Fruit fly (Drosophila melanogaster): ENCODE data around the gene Rac2.
A peak's percentile ranks its signal among the peaks of the same experiment; 100 is the strongest.

Rac2 gene

dm6 chr3L:7433325-7433827, 1.6 kb downstream of the Rac2 start (continued):
- TF ChIP-seq CG7357 (GFP tag; IDR thresholded peaks at IDR 0.05): no peak
- no peak for TF ChIP-seq CG16779 (GFP tag; IDR thresholded peaks at IDR 0.05)
- no peak for TF ChIP-seq CG9876 (GFP tag; optimal IDR thresholded peaks at IDR 0.05)
- no peak for TF ChIP-seq caup (GFP tag; optimal IDR thresholded peaks at IDR 0.05; ENCODE audit: severe bottlenecking)
- no peak for TF ChIP-seq peb (GFP tag; IDR thresholded peaks at IDR 0.05)
- TF ChIP-seq pfk (GFP tag; optimal IDR thresholded peaks at IDR 0.05): no peak
- no peak for TF ChIP-seq Taf1 (GFP tag; IDR thresholded peaks at IDR 0.05)
- peak; percentile 19 for TF ChIP-seq CG14710 (tag; optimal IDR thresholded peaks at IDR 0.05)
- TF ChIP-seq h (optimal IDR thresholded peaks at IDR 0.05): no peak
- TF ChIP-seq CG5180 (GFP tag; optimal IDR thresholded peaks at IDR 0.05): no peak
- TF ChIP-seq CG10979 (tag; optimal IDR thresholded peaks at IDR 0.05): peak; percentile 59
- no peak for TF ChIP-seq exex (tag; optimal IDR thresholded peaks at IDR 0.05)
- TF ChIP-seq E2f1 (GFP tag; IDR thresholded peaks at IDR 0.05): no peak
- no peak for TF ChIP-seq CG11085 (GFP tag; IDR thresholded peaks at IDR 0.05)
- TF ChIP-seq nerfin-1 (tag; optimal IDR thresholded peaks at IDR 0.05): no peak
- TF ChIP-seq CG2678 (tag; optimal IDR thresholded peaks at IDR 0.05): peak; percentile 48
- no peak for TF ChIP-seq nau (GFP tag; optimal IDR thresholded peaks at IDR 0.05)
- TF ChIP-seq Hand (GFP tag; optimal IDR thresholded peaks at IDR 0.05): no peak
- TF ChIP-seq Hr3 (GFP tag; optimal IDR thresholded peaks at IDR 0.05): no peak
- no peak for TF ChIP-seq CG6272 (GFP tag; IDR thresholded peaks at IDR 0.05)
- no peak for TF ChIP-seq ara (GFP tag; IDR thresholded peaks at IDR 0.05)
- no peak for TF ChIP-seq CG16815 (GFP tag; optimal IDR thresholded peaks at IDR 0.05)
- 0 out of 2 replicates have a peak, but pooled peaks have one; percentile 22 for TF ChIP-seq Ada2b (GFP tag; IDR thresholded peaks at IDR 0.05)
- TF ChIP-seq emc (GFP tag; optimal IDR thresholded peaks at IDR 0.05): no peak
- no peak for TF ChIP-seq Antp (GFP tag; optimal IDR thresholded peaks at IDR 0.05)
- TF ChIP-seq CG12071 (GFP tag; optimal IDR thresholded peaks at IDR 0.05): no peak
- peak; percentile 49 for TF ChIP-seq ttk (GFP tag; IDR thresholded peaks at IDR 0.05)
- TF ChIP-seq tna (GFP tag; IDR thresholded peaks at IDR 0.05; ENCODE audit: partially characterized antibody): no peak
- no peak for TF ChIP-seq sob (GFP tag; IDR thresholded peaks at IDR 0.05)
- TF ChIP-seq dmrt11E (tag; optimal IDR thresholded peaks at IDR 0.05): peak; percentile 38
- no peak for TF ChIP-seq CG12155 (GFP tag; optimal IDR thresholded peaks at IDR 0.05)
- no peak for TF ChIP-seq eve (GFP tag; optimal IDR thresholded peaks at IDR 0.05)
- no peak for TF ChIP-seq CG17385 (GFP tag; optimal IDR thresholded peaks at IDR 0.05)
- TF ChIP-seq CG8089 (GFP tag; optimal IDR thresholded peaks at IDR 0.05): no peak
- TF ChIP-seq en (GFP tag; optimal IDR thresholded peaks at IDR 0.05): no peak
- TF ChIP-seq CG17186 (GFP tag; optimal IDR thresholded peaks at IDR 0.05): no peak
- TF ChIP-seq Sin3A (optimal IDR thresholded peaks at IDR 0.05): no peak
- no peak for TF ChIP-seq unc-4 (GFP tag; IDR thresholded peaks at IDR 0.05; ENCODE audit: partially characterized antibody)
- no peak for TF ChIP-seq CG3995 (GFP tag; optimal IDR thresholded peaks at IDR 0.05)
- no peak for TF ChIP-seq CG4707 (GFP tag; optimal IDR thresholded peaks at IDR 0.05)
- no peak for TF ChIP-seq cwo (GFP tag; optimal IDR thresholded peaks at IDR 0.05)
- TF ChIP-seq Asciz (GFP tag; optimal IDR thresholded peaks at IDR 0.05): peak; percentile 28
- TF ChIP-seq Abd-B (GFP tag; optimal IDR thresholded peaks at IDR 0.05): no peak
- no peak for TF ChIP-seq Usf (GFP tag; optimal IDR thresholded peaks at IDR 0.05)
- TF ChIP-seq CG17612 (GFP tag; IDR thresholded peaks at IDR 0.05): no peak
- TF ChIP-seq esg (GFP tag; conservative IDR thresholded peaks at IDR 0.05): peak; percentile 36; the same call in 1 of the 2 replicates
- TF ChIP-seq Eip74EF (GFP tag; optimal IDR thresholded peaks at IDR 0.05): no peak
- TF ChIP-seq CG33213 (GFP tag; optimal IDR thresholded peaks at IDR 0.05): no peak
- TF ChIP-seq sens (GFP tag): no peak
- TF ChIP-seq BEAF-32 (GFP tag; optimal IDR thresholded peaks at IDR 0.05): no peak
- no peak for TF ChIP-seq ap (GFP tag; IDR thresholded peaks at IDR 0.05)

Data from whole organism, embryonic.